Worm (Caenorhabditis elegans) whole organism, late embryonic: ENCODE measurements around the gene nhr-173.

Experiments
- ceh-30 ChIP-seq: fragments of 150-350 bp; optimal IDR thresholded peaks from 2 replicates; lab custom pipeline; 2014; ENCODE audit warnings: missing biosample characterization, missing genetic modification characterization
- dmd-4 ChIP-seq: sonication (generic microtip); optimal IDR thresholded peaks from 2 replicates; lab custom pipeline; 2016; ENCODE audit warnings: borderline replicate concordance, missing genetic modification characterization, missing compliant biosample characterization
- elt-2 ChIP-seq: sonication (generic microtip); optimal IDR thresholded peaks from 2 replicates; lab custom pipeline; 2016; ENCODE audit warnings: missing genetic modification reagents, missing genetic modification characterization, missing compliant biosample characterization
- odd-2 ChIP-seq: sonication (generic microtip); optimal IDR thresholded peaks from 2 replicates; lab custom pipeline; 2017; ENCODE audit warnings: antibody characterized with exemption, mild to moderate bottlenecking, missing genetic modification characterization, missing compliant biosample characterization
- tbx-2 ChIP-seq: sonication (generic microtip); optimal IDR thresholded peaks from 2 replicates; lab custom pipeline; 2016; ENCODE audit warnings: missing genetic modification characterization, missing compliant biosample characterization
- ttx-3 ChIP-seq: sonication (generic microtip); optimal IDR thresholded peaks from 2 replicates; lab custom pipeline; 2016; ENCODE audit warnings: missing genetic modification reagents, missing genetic modification characterization, missing compliant biosample characterization

DNA sequence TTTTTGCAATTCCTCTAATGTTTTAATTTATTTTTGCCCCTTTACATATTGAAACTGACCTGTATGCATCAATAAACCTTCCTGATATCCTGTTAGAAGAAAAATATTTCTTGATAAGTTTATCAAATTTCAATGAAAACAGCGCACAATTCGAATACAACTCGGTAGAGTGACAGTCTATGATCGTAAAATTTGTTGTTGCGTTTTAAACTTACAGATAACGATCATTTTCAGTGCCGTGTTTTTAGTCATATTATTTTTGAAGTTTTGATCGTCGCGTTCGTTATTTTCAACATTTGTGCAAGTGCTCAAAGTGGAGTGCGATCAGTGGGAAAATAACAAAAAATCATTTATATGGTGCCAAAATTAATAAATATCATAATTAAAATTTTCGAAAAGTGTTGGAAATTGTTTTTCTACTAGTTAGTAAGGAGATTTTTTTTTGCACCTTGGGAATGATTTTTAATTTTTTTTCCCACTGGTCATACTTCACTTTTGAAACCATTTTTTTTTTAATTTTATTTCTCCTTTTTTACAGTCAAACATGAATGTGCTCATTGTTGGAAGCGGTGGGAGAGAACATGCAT lies 19.1 kb downstream of the nhr-173 start, which contains the start of gene F38B6.4:
- TF ChIP-seq elt-2 (tag; lab: Kevin White, UChicago) (no peak), dmd-4 (tag; lab: Kevin White, UChicago) (no peak), ceh-30 (no peak), ttx-3 (tag; lab: Kevin White, UChicago) (no peak), odd-2 (tag; lab: Kevin White, UChicago) (no peak), tbx-2 (no peak)
